Worm (Caenorhabditis elegans): Measurements from ENCODE around the gene suex-2.

ce11 chrIV:8918790-8919189 lies 49.3 kb upstream of the suex-2 start, which contains the start of gene rap-1:
- TF ChIP-seq ztf-18 (tag; optimal IDR thresholded peaks at IDR 0.05) (no peak), K11D2.4 (GFP tag; IDR thresholded peaks at IDR 0.05) (no peak), efl-1 (GFP tag; optimal IDR thresholded peaks at IDR 0.05) (no peak), madf-3 (GFP tag; IDR thresholded peaks at IDR 0.05) (no peak), dox-1 (GFP tag; IDR thresholded peaks at IDR 0.05) (no peak), fkh-3 (tag; optimal IDR thresholded peaks at IDR 0.05) (no peak), attf-6 (GFP tag; IDR thresholded peaks at IDR 0.05) (no peak), F37B4.10 (GFP tag; IDR thresholded peaks at IDR 0.05) (no peak), die-1 (tag; optimal IDR thresholded peaks at IDR 0.05) (no peak), ama-1 (optimal IDR thresholded peaks at IDR 0.05) (no peak), ama-1 (GFP tag; optimal IDR thresholded peaks at IDR 0.05) (no peak), F39B2.1 (GFP tag; IDR thresholded peaks at IDR 0.05) (no peak)
